Worm (Caenorhabditis elegans): ENCODE data around the gene Y55H10A.2.

DNA sequence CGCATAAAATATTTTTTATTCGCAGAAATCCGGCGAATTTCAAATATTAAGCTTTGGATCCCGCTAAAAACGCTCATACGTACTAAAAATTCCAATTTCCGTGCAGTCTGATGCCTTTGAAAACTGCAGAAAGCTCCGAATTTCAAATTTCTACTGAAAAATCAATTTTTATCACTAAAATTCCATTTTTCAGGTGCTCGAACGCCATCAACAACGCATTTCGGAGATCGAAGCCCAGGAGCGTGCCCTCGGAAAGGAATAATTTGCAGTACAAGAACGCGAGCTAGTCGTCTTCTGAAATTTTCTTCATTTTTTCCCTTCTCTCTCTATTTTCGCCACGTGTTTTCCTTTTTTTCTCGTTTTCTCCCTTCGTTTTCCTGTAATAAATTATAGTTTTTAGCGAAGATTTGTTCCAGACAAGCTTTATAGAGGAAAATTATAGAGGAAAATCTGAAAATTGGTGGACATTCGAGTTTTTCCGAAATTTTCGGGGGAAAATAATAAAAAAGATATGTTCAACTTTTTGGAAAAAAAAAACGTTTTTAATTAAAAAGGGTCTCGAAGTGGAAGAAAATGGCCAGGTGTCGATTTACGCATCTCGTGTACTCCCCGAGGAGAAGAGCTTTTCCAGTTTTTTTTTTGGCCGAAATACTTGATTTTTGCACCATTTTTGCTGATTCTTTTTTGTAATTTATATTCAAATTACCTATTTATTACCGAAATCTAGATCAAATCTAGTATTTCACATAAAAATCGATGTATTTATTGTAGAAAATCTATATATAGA is 23.4 kb downstream of the Y55H10A.2 start:
- TF ChIP-seq lsy-2 (tag; optimal IDR thresholded peaks at IDR 0.05) (no peak), ztf-11 (tag; optimal IDR thresholded peaks at IDR 0.05) (no peak), lin-13 (tag; optimal IDR thresholded peaks at IDR 0.05) (no peak), sptf-1 (tag; optimal IDR thresholded peaks at IDR 0.05) (no peak), blmp-1 (tag; optimal IDR thresholded peaks at IDR 0.05) (no peak)

Measured in whole organism, mixed stage, embryonic.